Fruit fly (Drosophila melanogaster): ENCODE results near the gene sofe.

Gene sofe

dm6 chrX:10815511-10816080, 41.6 kb downstream of the sofe start (continued):
- TF ChIP-seq Rfx (GFP tag; IDR thresholded peaks at IDR 0.05), result peak; percentile 20; the same call in 1 of the 2 replicates
- TF ChIP-seq CG13894 (tag; optimal IDR thresholded peaks at IDR 0.05), result peak; percentile 27
- peak; percentile 46 for TF ChIP-seq CG1832 (GFP tag; optimal IDR thresholded peaks at IDR 0.05)
- no peak for TF ChIP-seq Ets65A (GFP tag)
- no peak for TF ChIP-seq hth (optimal IDR thresholded peaks at IDR 0.05)
- TF ChIP-seq Deaf1 (tag; optimal IDR thresholded peaks at IDR 0.05), result peak; percentile 84
- no peak for TF ChIP-seq nau (GFP tag; optimal IDR thresholded peaks at IDR 0.05)
- TF ChIP-seq CG31365 (tag; optimal IDR thresholded peaks at IDR 0.05), result no peak
- TF ChIP-seq CG17385 (GFP tag; optimal IDR thresholded peaks at IDR 0.05), result peak; percentile 85
- TF ChIP-seq zf30C (GFP tag; optimal IDR thresholded peaks at IDR 0.05), result peak; percentile 82
- TF ChIP-seq CG15269 (tag; optimal IDR thresholded peaks at IDR 0.05), result no peak
- TF ChIP-seq CG8478 (optimal IDR thresholded peaks at IDR 0.05), result peak; percentile 92
- peak; percentile 98 for TF ChIP-seq sd (tag; optimal IDR thresholded peaks at IDR 0.05)
- peak; percentile 10 for TF ChIP-seq Hmr (GFP tag; optimal IDR thresholded peaks at IDR 0.05)
- TF ChIP-seq aop (GFP tag; IDR thresholded peaks at IDR 0.05), result no peak
- no peak for TF ChIP-seq CG31224 (GFP tag; IDR thresholded peaks at IDR 0.05)
- no peak for TF ChIP-seq fu2 (GFP tag; optimal IDR thresholded peaks at IDR 0.05)
- TF ChIP-seq Vsx1 (GFP tag; optimal IDR thresholded peaks at IDR 0.05), result no peak
- no peak for TF ChIP-seq CG11695 (GFP tag; IDR thresholded peaks at IDR 0.05)
- TF ChIP-seq lov (optimal IDR thresholded peaks at IDR 0.05), result no peak
- TF ChIP-seq lov (GFP tag; IDR thresholded peaks at IDR 0.05), result no peak
- TF ChIP-seq ham (GFP tag; IDR thresholded peaks at IDR 0.05), result no peak
- peak; percentile 47 for TF ChIP-seq exex (tag; optimal IDR thresholded peaks at IDR 0.05)
- TF ChIP-seq chif (GFP tag; optimal IDR thresholded peaks at IDR 0.05), result no peak
- no peak for TF ChIP-seq Myb (GFP tag; optimal IDR thresholded peaks at IDR 0.05)
- peak; percentile 73 for TF ChIP-seq CG12769 (tag; optimal IDR thresholded peaks at IDR 0.05)
- TF ChIP-seq Dll (GFP tag; IDR thresholded peaks at IDR 0.05; ENCODE audit: partially characterized antibody), result 0 out of 4 replicates have a peak, but pooled peaks have one; percentile 39
- TF ChIP-seq sqz (GFP tag; optimal IDR thresholded peaks at IDR 0.05), result peak; percentile 27
- TF ChIP-seq MTF-1 (GFP tag; optimal IDR thresholded peaks at IDR 0.05; ENCODE audit: borderline replicate concordance), result no peak
- TF ChIP-seq kni (GFP tag; optimal IDR thresholded peaks at IDR 0.05), result peak; percentile 13
- TF ChIP-seq Asciz (GFP tag; optimal IDR thresholded peaks at IDR 0.05), result peak; percentile 6
- peak; percentile 37 for TF ChIP-seq CG3163 (GFP tag; optimal IDR thresholded peaks at IDR 0.05)
- no peak for TF ChIP-seq Lhr (GFP tag; optimal IDR thresholded peaks at IDR 0.05)
- no peak for TF ChIP-seq CG10267 (tag; optimal IDR thresholded peaks at IDR 0.05)
- peak; percentile 33 for TF ChIP-seq HmgD (GFP tag; optimal IDR thresholded peaks at IDR 0.05)
- TF ChIP-seq Nf-YB (GFP tag; optimal IDR thresholded peaks at IDR 0.05), result peak; percentile 35
- TF ChIP-seq wor (GFP tag; IDR thresholded peaks at IDR 0.05), result no peak
- no peak for TF ChIP-seq CG8290 (GFP tag; optimal IDR thresholded peaks at IDR 0.05)
- peak in 1 of 2 experiments; percentile 35 for TF ChIP-seq CG8290 (tag; optimal IDR thresholded peaks at IDR 0.05)
- no peak for TF ChIP-seq bab2 (GFP tag; optimal IDR thresholded peaks at IDR 0.05)
- no peak for TF ChIP-seq CG15073 (GFP tag; optimal IDR thresholded peaks at IDR 0.05)
- TF ChIP-seq CG18476 (GFP tag; optimal IDR thresholded peaks at IDR 0.05), result no peak
- TF ChIP-seq vvl (GFP tag; IDR thresholded peaks at IDR 0.05), result 0 out of 2 replicates have a peak, but pooled peaks have one; percentile 21
- TF ChIP-seq mirr (GFP tag; optimal IDR thresholded peaks at IDR 0.05), result peak; percentile 67
- no peak for TF ChIP-seq CG10147 (GFP tag; optimal IDR thresholded peaks at IDR 0.05)
- TF ChIP-seq CG17361 (GFP tag; IDR thresholded peaks at IDR 0.05), result no peak
- TF ChIP-seq salm (tag; optimal IDR thresholded peaks at IDR 0.05), result no peak
- TF ChIP-seq kah (GFP tag; optimal IDR thresholded peaks at IDR 0.05), result peak; percentile 15
- TF ChIP-seq Adf1 (GFP tag; IDR thresholded peaks at IDR 0.05), result peak; percentile 89
- TF ChIP-seq Kr (GFP tag; optimal IDR thresholded peaks at IDR 0.05), result no peak
- TF ChIP-seq lola (GFP tag; optimal IDR thresholded peaks at IDR 0.05), result peak in 1 of 3 experiments; percentile 46
